Worm (Caenorhabditis elegans) whole organism, midembryonic: ENCODE data around the gene R11G1.2.

Experiments used
- cog-1 ChIP-seq: sonication (generic microtip); optimal IDR thresholded peaks from 2 replicates; lab custom pipeline; 2016; ENCODE audit warnings: missing genetic modification characterization, missing compliant biosample characterization
- klf-2 ChIP-seq: fragments of 200-800 bp; sonication (Bioruptor generic); conservative IDR thresholded peaks from 2 replicates; pipeline ENCODE4 v1.3.6; 2022; ENCODE audit warnings: missing genetic modification reagents, missing genetic modification characterization, missing compliant biosample characterization
- med-1 ChIP-seq: sonication (generic microtip); optimal IDR thresholded peaks from 2 replicates; lab custom pipeline; 2017; ENCODE audit warnings: missing genetic modification characterization, mild to moderate bottlenecking, missing compliant biosample characterization, antibody characterized with exemption, missing genetic modification reagents; ENCODE audit not compliant: insufficient read depth
- ref-1 ChIP-seq: fragments of 200-800 bp; sonication (Bioruptor generic); conservative IDR thresholded peaks from 2 replicates; pipeline ENCODE4 v1.3.6; 2022; ENCODE audit warnings: missing genetic modification reagents, missing genetic modification characterization, missing compliant biosample characterization
- tab-1 ChIP-seq: fragments of 200-800 bp; sonication (Bioruptor generic); IDR thresholded peaks from 2 replicates; pipeline ENCODE4 v1.3.6; 2022; ENCODE audit warnings: missing genetic modification characterization, missing compliant biosample characterization
- ztf-23 ChIP-seq: fragments of 200-800 bp; sonication (Bioruptor generic); IDR thresholded peaks from 2 replicates; pipeline ENCODE4 v1.3.6; 2022; ENCODE audit warnings: missing genetic modification reagents, missing genetic modification characterization, missing compliant biosample characterization

DNA sequence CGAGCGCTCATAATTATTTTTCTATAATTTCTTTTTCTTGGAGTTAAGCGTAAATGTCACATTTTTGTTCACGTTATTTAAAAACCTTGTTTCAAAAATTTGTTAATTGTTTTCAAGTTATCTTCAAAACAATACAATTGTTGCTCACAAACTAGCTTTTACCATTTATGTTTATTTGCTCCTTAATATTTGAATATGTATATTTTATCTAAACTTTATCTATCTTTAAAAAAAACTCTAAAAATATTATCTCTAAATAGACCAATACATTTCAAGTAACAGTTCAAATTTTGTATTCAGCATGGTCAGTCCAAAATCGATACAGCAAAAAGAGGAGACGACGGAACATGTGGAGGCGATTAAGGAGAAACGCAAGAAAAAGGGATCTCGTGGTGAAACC is 5.6 kb downstream of the R11G1.2 start, which contains the start of gene R11G1.7:
- no peak for TF ChIP-seq klf-2 (GFP tag; lab: Robert Waterston, UW)
- TF ChIP-seq med-1 (GFP tag; lab: Kevin White, UChicago) = no peak
- TF ChIP-seq ztf-23 (GFP tag; lab: Robert Waterston, UW) = no peak
- TF ChIP-seq ref-1 = no peak
- TF ChIP-seq tab-1 (GFP tag; lab: Robert Waterston, UW) = no peak
- no peak for TF ChIP-seq cog-1
